Worm (Caenorhabditis elegans) whole organism, mixed stage, embryonic: ENCODE data around the gene lin-14.

Experiments used
- bed-3 ChIP-seq: fragments of 200-800 bp; sonication (Bioruptor generic); optimal IDR thresholded peaks from 3 replicates; lab custom pipeline; 2018; ENCODE audit warnings: mild to moderate bottlenecking, missing genetic modification characterization, moderate library complexity, missing compliant biosample characterization
- ceh-83 ChIP-seq: fragments of 200-800 bp; sonication (Bioruptor generic); optimal IDR thresholded peaks from 2 replicates; lab custom pipeline; 2018; ENCODE audit warnings: mild to moderate bottlenecking, missing genetic modification characterization, missing compliant biosample characterization
- ces-1 ChIP-seq: fragments of 150-350 bp; optimal IDR thresholded peaks from 2 replicates; lab custom pipeline; 2014; ENCODE audit warnings: missing biosample characterization, missing genetic modification reagents, missing genetic modification characterization
- elt-1 ChIP-seq: sonication (generic microtip); optimal IDR thresholded peaks from 2 replicates; lab custom pipeline; 2017; ENCODE audit warnings: missing genetic modification characterization, mild to moderate bottlenecking, missing compliant biosample characterization, antibody characterized with exemption, moderate library complexity, borderline replicate concordance; ENCODE audit not compliant: insufficient read depth
- lin-13 ChIP-seq: fragments of 150-350 bp; optimal IDR thresholded peaks from 2 replicates; lab custom pipeline; 2014; ENCODE audit warnings: missing biosample characterization, missing genetic modification characterization
- lin-32 ChIP-seq: fragments of 200-800 bp; sonication (Bioruptor generic); optimal IDR thresholded peaks from 2 replicates; lab custom pipeline; 2018; ENCODE audit warnings: mild to moderate bottlenecking, missing genetic modification characterization, missing compliant biosample characterization
- nhr-2 ChIP-seq: fragments of 150-350 bp; optimal IDR thresholded peaks from 2 replicates; lab custom pipeline; 2014; ENCODE audit warnings: missing biosample characterization, missing genetic modification characterization
- nhr-237 ChIP-seq: fragments of 150-350 bp; optimal IDR thresholded peaks from 2 replicates; lab custom pipeline; 2014; ENCODE audit warnings: missing biosample characterization, missing genetic modification characterization
- pha-4 ChIP-seq: fragments of 150-350 bp; optimal IDR thresholded peaks from 2 replicates; lab custom pipeline; 2018; ENCODE audit warnings: missing biosample characterization, missing genetic modification reagents, missing genetic modification characterization
- sem-2 ChIP-seq: fragments of 200-800 bp; sonication (Bioruptor generic); optimal IDR thresholded peaks from 2 replicates; lab custom pipeline; 2018; ENCODE audit warnings: mild to moderate bottlenecking, missing genetic modification characterization, missing compliant biosample characterization
- snpc-4 ChIP-seq: fragments of 150-350 bp; optimal IDR thresholded peaks from 2 replicates; lab custom pipeline; 2014; ENCODE audit warnings: missing biosample characterization, missing genetic modification characterization
- unc-39 ChIP-seq: fragments of 150-350 bp; optimal IDR thresholded peaks from 2 replicates; lab custom pipeline; 2014; ENCODE audit warnings: missing biosample characterization, missing genetic modification characterization
- unc-62 ChIP-seq: fragments of 150-350 bp; optimal IDR thresholded peaks from 2 replicates; lab custom pipeline; 2014; ENCODE audit warnings: missing biosample characterization, missing genetic modification reagents, missing genetic modification characterization
- ztf-11 ChIP-seq: fragments of 150-350 bp; optimal IDR thresholded peaks from 2 replicates; lab custom pipeline; 2014; ENCODE audit warnings: missing biosample characterization, missing genetic modification characterization

DNA sequence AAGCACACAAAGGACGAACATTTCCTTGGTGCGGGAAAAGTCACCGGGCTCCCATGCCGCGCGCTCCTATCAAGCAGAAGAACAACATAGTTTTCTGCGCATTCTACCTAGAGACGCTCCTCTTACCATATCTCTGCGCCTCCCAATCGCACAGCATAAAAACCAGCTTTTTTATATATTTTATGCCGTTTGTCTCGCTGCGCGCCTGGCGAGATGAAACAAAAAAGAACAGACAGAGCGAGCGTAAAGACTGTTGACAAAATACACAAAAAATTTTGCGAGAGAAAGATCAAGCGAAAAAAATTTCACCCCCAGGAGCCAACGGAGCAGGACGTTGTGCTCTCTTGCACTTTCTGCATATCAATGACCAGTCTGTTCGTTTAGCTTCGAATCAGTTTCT lies 12.4 kb downstream of the lin-14 start:
- TF ChIP-seq snpc-4 (no peak), pha-4 (tag; lab: Kevin White, UChicago) (peak; percentile 21), sem-2 (GFP tag; lab: Kevin White, UChicago) (no peak), lin-13 (no peak), elt-1 (tag; lab: Kevin White, UChicago) (no peak), nhr-2 (tag; lab: Kevin White, UChicago) (no peak), ceh-83 (GFP tag; lab: Kevin White, UChicago) (no peak), unc-62 (GFP tag; lab: Kevin White, UChicago) (no peak), ces-1 (GFP tag; lab: Kevin White, UChicago) (no peak), lin-32 (GFP tag; lab: Kevin White, UChicago) (no peak), ztf-11 (tag; lab: Kevin White, UChicago) (no peak), bed-3 (no peak), nhr-237 (tag; lab: Kevin White, UChicago) (no peak), unc-39 (tag; lab: Kevin White, UChicago) (no peak)
